Worm (Caenorhabditis elegans): Measurements from ENCODE around the gene irld-18.
"Not testable (repeated sequence)": the region's sequence is repeated elsewhere in the genome, so short reads cannot be mapped to it uniquely, and the experiment has no call there.

irld-18 gene

ce11 chrIV:14551870-14552269 is 29.0 kb downstream of the irld-18 start, which contains the start of gene pals-30:
pals-30 (minus strand) TSS chrIV:14551970.
- TF ChIP-seq ceh-90 (tag; optimal IDR thresholded peaks at IDR 0.05); C16A3.4 (tag; optimal IDR thresholded peaks at IDR 0.05); unc-98 (GFP tag; IDR thresholded peaks at IDR 0.05): not testable (repeated sequence)

- TF ChIP-seq sox-4 (tag; optimal IDR thresholded peaks at IDR 0.05) = no peak
- no peak for TF ChIP-seq pag-3 (tag; optimal IDR thresholded peaks at IDR 0.05; ENCODE audit: borderline replicate concordance, insufficient read depth)
- TF ChIP-seq dsc-1 (tag; optimal IDR thresholded peaks at IDR 0.05) = no peak
- TF ChIP-seq lin-35 (GFP tag; optimal IDR thresholded peaks at IDR 0.05) = no peak
- TF ChIP-seq tbx-2 (tag; optimal IDR thresholded peaks at IDR 0.05) = no peak
- no peak for TF ChIP-seq mep-1 (tag; optimal IDR thresholded peaks at IDR 0.05)
- TF ChIP-seq ceh-88 (GFP tag; IDR thresholded peaks at IDR 0.05) = no peak
- no peak for TF ChIP-seq lir-3 (tag; optimal IDR thresholded peaks at IDR 0.05; ENCODE audit: poor library complexity)
- no peak for TF ChIP-seq vab-15 (tag; optimal IDR thresholded peaks at IDR 0.05)
- TF ChIP-seq nhr-237 (tag; optimal IDR thresholded peaks at IDR 0.05) = no peak
- no peak for TF ChIP-seq skn-1 (tag; optimal IDR thresholded peaks at IDR 0.05)
- no peak for TF ChIP-seq nhr-76 (tag; optimal IDR thresholded peaks at IDR 0.05)
- no peak for TF ChIP-seq unc-130 (tag; optimal IDR thresholded peaks at IDR 0.05)
- no peak for TF ChIP-seq alr-1 (tag; optimal IDR thresholded peaks at IDR 0.05; ENCODE audit: borderline replicate concordance)
- no peak for TF ChIP-seq aly-2 (tag; optimal IDR thresholded peaks at IDR 0.05)
- no peak for TF ChIP-seq nhr-90 (tag; optimal IDR thresholded peaks at IDR 0.05; ENCODE audit: poor library complexity)
Measured at ce11 chrIV:14549308-14549707, 31.5 kb downstream of the irld-18 start, which contains the start of gene T27E7.9. T27E7.9 (minus strand) TSS chrIV:14549408.

- TF ChIP-seq C16A3.4 (tag; optimal IDR thresholded peaks at IDR 0.05) (no peak), ces-1 (GFP tag; optimal IDR thresholded peaks at IDR 0.05) (no peak), lin-14 (GFP tag; optimal IDR thresholded peaks at IDR 0.05) (no peak), skn-1 (tag; optimal IDR thresholded peaks at IDR 0.05) (no peak), nhr-20 (tag; optimal IDR thresholded peaks at IDR 0.05) (no peak), nhr-19 (GFP tag; conservative IDR thresholded peaks at IDR 0.05) (no peak), nhr-71 (tag; optimal IDR thresholded peaks at IDR 0.05) (no peak), pag-3 (tag; optimal IDR thresholded peaks at IDR 0.05; ENCODE audit: borderline replicate concordance, insufficient read depth) (no peak), rnt-1 (tag; optimal IDR thresholded peaks at IDR 0.05) (no peak), ceh-88 (GFP tag; IDR thresholded peaks at IDR 0.05) (no peak)
Measured at ce11 chrIV:14547292-14547691, 33.5 kb downstream of the irld-18 start.

- TF ChIP-seq isw-1 (GFP tag; IDR thresholded peaks at IDR 0.05) (no peak), pqm-1 (tag; optimal IDR thresholded peaks at IDR 0.05) (no peak), snpc-4 (tag; optimal IDR thresholded peaks at IDR 0.05) (no peak)
Measured at ce11 chrIV:14542517-14542916, 38.3 kb downstream of the irld-18 start, which contains the start of gene pals-29. pals-29 (minus strand) TSS chrIV:14542617.

- no peak for TF ChIP-seq lin-35 (GFP tag; optimal IDR thresholded peaks at IDR 0.05)
- TF ChIP-seq nhr-11 (tag; optimal IDR thresholded peaks at IDR 0.05) = no peak
Measured at ce11 chrIV:14536911-14537310, 43.9 kb downstream of the irld-18 start, which contains the start of gene T27E7.5. T27E7.5 (plus strand) TSS chrIV:14537163.

ce11 chrIV:14534967-14535366 is 45.9 kb downstream of the irld-18 start, which contains the start of gene T27E7.4:
T27E7.4 (minus strand) TSS chrIV:14535067.
- TF ChIP-seq ets-5 (GFP tag; IDR thresholded peaks at IDR 0.05) = no peak
- TF ChIP-seq F16B12.6 (tag; optimal IDR thresholded peaks at IDR 0.05) = no peak
- TF ChIP-seq fkh-8 (tag; optimal IDR thresholded peaks at IDR 0.05) = no peak
- no peak for TF ChIP-seq unc-30 (tag; optimal IDR thresholded peaks at IDR 0.05)
- TF ChIP-seq sup-37 (GFP tag; optimal IDR thresholded peaks at IDR 0.05) = no peak
- no peak for TF ChIP-seq hlh-4 (tag; optimal IDR thresholded peaks at IDR 0.05)
- TF ChIP-seq lin-14 (GFP tag; optimal IDR thresholded peaks at IDR 0.05) = no peak
- no peak for TF ChIP-seq nhr-28 (tag; optimal IDR thresholded peaks at IDR 0.05)
- no peak for TF ChIP-seq nhr-84 (tag; optimal IDR thresholded peaks at IDR 0.05)
- TF ChIP-seq pax-3 (tag; optimal IDR thresholded peaks at IDR 0.05) = no peak
- TF ChIP-seq unc-130 (tag; optimal IDR thresholded peaks at IDR 0.05) = no peak
- TF ChIP-seq C34B4.2 (tag; optimal IDR thresholded peaks at IDR 0.05) = no peak
- TF ChIP-seq aly-2 (tag; optimal IDR thresholded peaks at IDR 0.05) = no peak
- no peak for TF ChIP-seq lsy-2 (tag; optimal IDR thresholded peaks at IDR 0.05)
- no peak for TF ChIP-seq mep-1 (tag; optimal IDR thresholded peaks at IDR 0.05)
- TF ChIP-seq hpl-2 (GFP tag; optimal IDR thresholded peaks at IDR 0.05) = no peak
- TF ChIP-seq egl-13 (tag; optimal IDR thresholded peaks at IDR 0.05) = no peak
- TF ChIP-seq dsc-1 (tag; optimal IDR thresholded peaks at IDR 0.05) = no peak
